Worm (Caenorhabditis elegans) whole organism, young adult: ENCODE results near the gene ZK637.14.
A peak's percentile ranks its signal among the peaks of the same experiment; 100 is the strongest.

Source experiments
- B0035.1 ChIP-seq: sonication (generic microtip); optimal IDR thresholded peaks from 2 replicates; lab custom pipeline; 2016; ENCODE audit warnings: missing genetic modification characterization, mild to moderate bottlenecking, missing compliant biosample characterization, missing genotype, missing genetic modification reagents
- C06A6.2 ChIP-seq: fragments of 200-800 bp; sonication (Bioruptor generic); conservative IDR thresholded peaks from 2 replicates; pipeline ENCODE4 v1.3.6; 2022; ENCODE audit warnings: missing genetic modification characterization, missing compliant biosample characterization
- F22D6.2 ChIP-seq: sonication (generic microtip); optimal IDR thresholded peaks from 2 replicates; lab custom pipeline; 2016; ENCODE audit warnings: mild to moderate bottlenecking, missing genetic modification characterization, missing compliant biosample characterization
- F37B4.10 ChIP-seq: fragments of 200-800 bp; sonication (Bioruptor generic); IDR thresholded peaks from 2 replicates; pipeline ENCODE4 v1.3.6; 2022; ENCODE audit warnings: missing genetic modification characterization, missing compliant biosample characterization
- F55B11.4 ChIP-seq: sonication (generic microtip); optimal IDR thresholded peaks from 2 replicates; lab custom pipeline; 2016; ENCODE audit warnings: missing compliant biosample characterization, missing genetic modification characterization, borderline replicate concordance; ENCODE audit not compliant: insufficient read depth
- F57C9.4 ChIP-seq: sonication (generic microtip); optimal IDR thresholded peaks from 2 replicates; lab custom pipeline; 2017; ENCODE audit warnings: mild to moderate bottlenecking, missing genetic modification characterization, missing compliant biosample characterization
- K11D2.4 ChIP-seq: fragments of 200-800 bp; sonication (Bioruptor generic); IDR thresholded peaks from 2 replicates; pipeline ENCODE4 v1.3.6; 2022; ENCODE audit warnings: missing genetic modification reagents, missing genetic modification characterization, missing compliant biosample characterization
- Y67H2A.10 ChIP-seq: fragments of 200-800 bp; sonication (Bioruptor generic); conservative IDR thresholded peaks from 2 replicates; pipeline ENCODE4 v1.3.6; 2022; ENCODE audit warnings: missing genetic modification reagents, missing genetic modification characterization, missing compliant biosample characterization
- Y95B8A.8 ChIP-seq: fragments of 200-800 bp; sonication (Bioruptor generic); IDR thresholded peaks from 2 replicates; pipeline ENCODE4 v1.3.6; 2022; ENCODE audit warnings: missing genetic modification reagents, missing genetic modification characterization, missing compliant biosample characterization
- ZK185.1 ChIP-seq: sonication (generic microtip); optimal IDR thresholded peaks from 2 replicates; lab custom pipeline; 2016; ENCODE audit warnings: mild to moderate bottlenecking, missing genetic modification characterization, missing compliant biosample characterization; ENCODE audit not compliant: poor library complexity, severe bottlenecking
- aptf-2 ChIP-seq: fragments of 200-800 bp; sonication (Bioruptor generic); conservative IDR thresholded peaks from 2 replicates; pipeline ENCODE4 v1.3.6; 2022; ENCODE audit warnings: missing genetic modification reagents, missing genetic modification characterization, missing compliant biosample characterization
- attf-5 ChIP-seq: fragments of 200-800 bp; sonication (Bioruptor generic); optimal IDR thresholded peaks from 2 replicates; lab custom pipeline; 2018; ENCODE audit warnings: mild to moderate bottlenecking, missing genetic modification characterization, missing compliant biosample characterization
- ceh-27 ChIP-seq: fragments of 200-800 bp; sonication (Bioruptor generic); optimal IDR thresholded peaks from 2 replicates; lab custom pipeline; 2018; ENCODE audit warnings: mild to moderate bottlenecking, missing genetic modification characterization, moderate library complexity, missing compliant biosample characterization
- ceh-40 ChIP-seq: fragments of 200-800 bp; sonication (Bioruptor generic); IDR thresholded peaks from 2 replicates; pipeline ENCODE4 v1.3.6; 2022; ENCODE audit warnings: missing genetic modification characterization, missing compliant biosample characterization
- ceh-79 ChIP-seq: sonication (generic microtip); optimal IDR thresholded peaks from 2 replicates; lab custom pipeline; 2017; ENCODE audit warnings: mild to moderate bottlenecking, missing genetic modification characterization, missing compliant biosample characterization
- dpff-1 ChIP-seq: sonication (generic microtip); optimal IDR thresholded peaks from 2 replicates; lab custom pipeline; 2017; ENCODE audit warnings: mild to moderate bottlenecking, missing genetic modification characterization, missing compliant biosample characterization
- egl-18 ChIP-seq: fragments of 200-800 bp; sonication (Bioruptor generic); IDR thresholded peaks from 2 replicates; pipeline ENCODE4 v1.3.6; 2022; ENCODE audit warnings: missing genetic modification reagents, missing genetic modification characterization, missing compliant biosample characterization
- egl-44 ChIP-seq: fragments of 200-800 bp; sonication (Bioruptor generic); IDR thresholded peaks from 2 replicates; pipeline ENCODE4 v1.3.6; 2022; ENCODE audit warnings: missing genetic modification reagents, missing genetic modification characterization, missing compliant biosample characterization
- egrh-3 ChIP-seq: fragments of 200-800 bp; sonication (Bioruptor generic); IDR thresholded peaks from 2 replicates; pipeline ENCODE4 v1.3.6; 2022; ENCODE audit warnings: missing genetic modification reagents, missing genetic modification characterization, missing compliant biosample characterization
- ekl-4 ChIP-seq: fragments of 200-800 bp; sonication (Bioruptor generic); IDR thresholded peaks from 2 replicates; pipeline ENCODE4 v1.3.6; 2022; ENCODE audit warnings: missing genetic modification reagents, missing genetic modification characterization, missing compliant biosample characterization
- ets-4 ChIP-seq: fragments of 200-800 bp; sonication (Bioruptor generic); optimal IDR thresholded peaks from 2 replicates; lab custom pipeline; 2018; ENCODE audit warnings: mild to moderate bottlenecking, missing genetic modification characterization, missing compliant biosample characterization
- fkh-3 ChIP-seq: sonication (generic microtip); optimal IDR thresholded peaks from 2 replicates; lab custom pipeline; 2016; ENCODE audit warnings: mild to moderate bottlenecking, missing genetic modification characterization, missing compliant biosample characterization
- hlh-12 ChIP-seq: sonication (generic microtip); optimal IDR thresholded peaks from 2 replicates; lab custom pipeline; 2016; ENCODE audit warnings: missing genetic modification characterization, missing compliant biosample characterization
- hsf-1 ChIP-seq: fragments of 200-800 bp; sonication (Bioruptor generic); IDR thresholded peaks from 2 replicates; pipeline ENCODE4 v1.3.6; 2022; ENCODE audit warnings: missing genetic modification reagents, missing genetic modification characterization, missing compliant biosample characterization
- lag-1 ChIP-seq: fragments of 200-800 bp; sonication (Bioruptor generic); IDR thresholded peaks from 2 replicates; pipeline ENCODE4 v1.3.6; 2022; ENCODE audit warnings: missing genetic modification reagents, missing genetic modification characterization, missing compliant biosample characterization
- let-607 ChIP-seq, 2 experiments: fragments of 200-800 bp in 1 of 2; sonication (Bioruptor generic) in 1 of 2; sonication (generic microtip) in 1 of 2; optimal IDR thresholded peaks; 2 replicates each; lab custom pipeline; 2016 to 2018; ENCODE audit warnings: mild to moderate bottlenecking in 2 of 2, missing compliant biosample characterization in 2 of 2, missing genetic modification characterization in 2 of 2, moderate library complexity in 2 of 2, missing genotype in 1 of 2
- lin-26 ChIP-seq: fragments of 200-800 bp; sonication (Bioruptor generic); IDR thresholded peaks from 2 replicates; pipeline ENCODE4 v1.3.6; 2022; ENCODE audit warnings: missing genetic modification reagents, missing genetic modification characterization, missing compliant biosample characterization
- lin-54 ChIP-seq: fragments of 200-800 bp; sonication (Bioruptor generic); optimal IDR thresholded peaks from 2 replicates; lab custom pipeline; 2018; ENCODE audit warnings: mild to moderate bottlenecking, missing genetic modification characterization, missing compliant biosample characterization
- madf-10 ChIP-seq: sonication (generic microtip); optimal IDR thresholded peaks from 2 replicates; lab custom pipeline; 2016; ENCODE audit warnings: mild to moderate bottlenecking, missing genetic modification characterization, missing compliant biosample characterization
- mcd-1 ChIP-seq: fragments of 200-800 bp; sonication (Bioruptor generic); IDR thresholded peaks from 2 replicates; pipeline ENCODE4 v1.3.6; 2022; ENCODE audit warnings: missing genetic modification reagents, missing genetic modification characterization, missing compliant biosample characterization
- mel-28 ChIP-seq: sonication (generic microtip); optimal IDR thresholded peaks from 2 replicates; lab custom pipeline; 2016; ENCODE audit warnings: borderline replicate concordance, mild to moderate bottlenecking, missing genetic modification characterization, missing compliant biosample characterization
- mxl-1 ChIP-seq: sonication (generic microtip); optimal IDR thresholded peaks from 2 replicates; lab custom pipeline; 2016; ENCODE audit warnings: missing genetic modification characterization, missing compliant biosample characterization
- nhr-120 ChIP-seq: fragments of 200-800 bp; sonication (Bioruptor generic); IDR thresholded peaks from 2 replicates; pipeline ENCODE4 v1.3.6; 2022; ENCODE audit warnings: missing genetic modification characterization, missing compliant biosample characterization
- nhr-179 ChIP-seq: sonication (generic microtip); optimal IDR thresholded peaks from 2 replicates; lab custom pipeline; 2016; ENCODE audit warnings: mild to moderate bottlenecking, missing genetic modification characterization, missing compliant biosample characterization
- nhr-27 ChIP-seq: fragments of 200-800 bp; sonication (Bioruptor generic); optimal IDR thresholded peaks from 2 replicates; lab custom pipeline; 2018; ENCODE audit warnings: mild to moderate bottlenecking, missing genetic modification characterization, moderate library complexity, missing compliant biosample characterization
- pbrm-1 ChIP-seq: fragments of 200-800 bp; sonication (Bioruptor generic); IDR thresholded peaks from 2 replicates; pipeline ENCODE4 v1.3.6; 2022; ENCODE audit warnings: missing genetic modification reagents, missing genetic modification characterization, missing compliant biosample characterization
- rcor-1 ChIP-seq: fragments of 200-800 bp; sonication (Bioruptor generic); IDR thresholded peaks from 2 replicates; pipeline ENCODE4 v1.3.6; 2022; ENCODE audit warnings: missing genetic modification reagents, missing genetic modification characterization, missing compliant biosample characterization
- rpc-1 ChIP-seq, 2 experiments: fragments of 150-350 bp in 1 of 2; sonication (generic microtip) in 1 of 2; optimal IDR thresholded peaks; 2 replicates each; lab custom pipeline; 2014 to 2018; ENCODE audit warnings: missing biosample characterization in 1 of 2, missing genetic modification characterization in 1 of 2, missing genetic modification reagents in 1 of 2, missing genotype in 1 of 2
- sea-2 ChIP-seq: fragments of 200-800 bp; sonication (Bioruptor generic); IDR thresholded peaks from 2 replicates; pipeline ENCODE4 v1.3.6; 2022; ENCODE audit warnings: missing genetic modification characterization, missing compliant biosample characterization
- snpc-4 ChIP-seq, 5 experiments: fragments of 150-350 bp in 1 of 5; sonication (generic microtip) in 4 of 5; optimal IDR thresholded peaks; 2 replicates each; lab custom pipeline; 2014 to 2018; ENCODE audit warnings: missing genetic modification characterization in 5 of 5, missing biosample characterization in 3 of 5, antibody characterized with exemption in 2 of 5, mild to moderate bottlenecking in 2 of 5, missing compliant biosample characterization in 2 of 5, missing genotype in 2 of 5, moderate library complexity in 2 of 5, missing genetic modification reagents in 1 of 5
- tbp1 ChIP-seq: fragments of 200-800 bp; sonication (Bioruptor generic); optimal IDR thresholded peaks from 2 replicates; lab custom pipeline; 2018; ENCODE audit warnings: mild to moderate bottlenecking, missing genetic modification characterization, missing compliant biosample characterization
- tbx-9 ChIP-seq: sonication (generic microtip); optimal IDR thresholded peaks from 2 replicates; lab custom pipeline; 2016; ENCODE audit warnings: borderline replicate concordance, missing genetic modification characterization, inconsistent platforms, missing compliant biosample characterization
- unc-62 ChIP-seq: fragments of 150-350 bp; optimal IDR thresholded peaks from 2 replicates; lab custom pipeline; 2014; ENCODE audit warnings: missing biosample characterization, missing genetic modification reagents, missing genetic modification characterization
- zfh-2 ChIP-seq: fragments of 200-800 bp; sonication (Bioruptor generic); conservative IDR thresholded peaks from 2 replicates; pipeline ENCODE4 v1.3.6; 2022; ENCODE audit warnings: missing genetic modification reagents, missing genetic modification characterization, missing compliant biosample characterization
- zim-3 ChIP-seq: sonication (generic microtip); optimal IDR thresholded peaks from 2 replicates; lab custom pipeline; 2017; ENCODE audit warnings: mild to moderate bottlenecking, missing genetic modification characterization, moderate library complexity, missing compliant biosample characterization
- ztf-22 ChIP-seq: fragments of 200-800 bp; sonication (Bioruptor generic); optimal IDR thresholded peaks from 2 replicates; lab custom pipeline; 2018; ENCODE audit warnings: mild to moderate bottlenecking, missing genetic modification characterization, moderate library complexity, missing compliant biosample characterization
- ztf-3 ChIP-seq: fragments of 200-800 bp; sonication (Bioruptor generic); optimal IDR thresholded peaks from 2 replicates; lab custom pipeline; 2018; ENCODE audit warnings: mild to moderate bottlenecking, missing genetic modification characterization, missing compliant biosample characterization

ZK637.14 gene

DNA sequence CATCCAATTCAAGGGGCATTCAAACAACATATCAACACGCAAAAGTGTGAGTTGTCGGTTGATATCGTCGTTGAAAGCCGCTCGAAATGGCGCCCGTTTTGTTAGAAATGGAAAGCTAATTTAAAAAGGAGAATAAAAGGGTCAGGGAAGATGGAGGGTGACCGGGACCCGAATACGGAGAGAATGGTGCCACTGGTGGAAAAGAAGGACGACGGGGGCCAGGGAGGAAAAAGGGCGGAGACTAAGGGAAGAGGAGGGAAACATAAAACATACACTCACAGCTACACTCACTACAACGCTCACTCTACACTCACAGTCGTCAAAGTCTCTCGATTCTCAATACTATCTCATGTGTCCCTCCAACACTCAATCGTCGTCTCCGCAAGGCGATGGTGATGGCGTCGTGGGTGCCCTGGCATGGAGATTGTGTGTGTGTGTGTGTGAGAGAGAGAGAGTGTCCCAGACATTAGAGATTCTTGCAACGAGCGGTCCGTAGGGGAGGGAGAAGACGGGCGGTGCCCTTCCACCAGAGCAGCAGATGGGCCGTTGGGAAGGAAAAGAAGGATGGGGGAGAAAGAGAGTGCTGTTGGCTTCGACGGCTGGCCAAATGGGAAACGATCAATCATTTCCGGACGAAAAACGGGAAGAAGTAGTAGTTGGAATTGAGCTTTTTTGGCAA lies 14.8 kb downstream of the ZK637.14 start (continued):
- no peak for TF ChIP-seq rpc-1 (optimal IDR thresholded peaks at IDR 0.05; lab: Kevin White, UChicago)
- no peak for TF ChIP-seq rpc-1 (tag; optimal IDR thresholded peaks at IDR 0.05; lab: Kevin White, UChicago)
- peak; percentile 52 for TF ChIP-seq mcd-1 (GFP tag; lab: Robert Waterston, UW)
- no peak for TF ChIP-seq Y67H2A.10 (GFP tag; lab: Robert Waterston, UW)
- 0 out of 2 replicates have a peak, but pooled peaks have one; percentile 37 for TF ChIP-seq aptf-2 (GFP tag; lab: Robert Waterston, UW)
- no peak for TF ChIP-seq hlh-12 (tag; lab: Kevin White, UChicago)
- TF ChIP-seq nhr-179 (tag; lab: Kevin White, UChicago) = no peak
- no peak for TF ChIP-seq ztf-22
- peak; percentile 81 for TF ChIP-seq ceh-27
- TF ChIP-seq lin-26 (GFP tag; lab: Robert Waterston, UW) = no peak
- TF ChIP-seq egl-44 = no peak
- peak; percentile 32 for TF ChIP-seq madf-10 (tag; lab: Kevin White, UChicago)
- 0 out of 2 replicates have a peak, but pooled peaks have one; percentile 23 for TF ChIP-seq K11D2.4 (GFP tag; lab: Robert Waterston, UW)
- no peak for TF ChIP-seq rcor-1 (GFP tag; lab: Robert Waterston, UW)
- TF ChIP-seq F57C9.4 (tag; lab: Kevin White, UChicago) = no peak
- TF ChIP-seq mel-28 = no peak
- TF ChIP-seq C06A6.2 = 0 out of 2 replicates have a peak, but pooled peaks have one; percentile 30
- TF ChIP-seq sea-2 = no peak
- TF ChIP-seq Y95B8A.8 (GFP tag; lab: Robert Waterston, UW) = no peak
- TF ChIP-seq ztf-3 (GFP tag; lab: Kevin White, UChicago) = no peak
- TF ChIP-seq tbx-9 = no peak
- no peak for TF ChIP-seq ceh-79
- TF ChIP-seq zim-3 (tag; lab: Kevin White, UChicago) = no peak
- TF ChIP-seq mxl-1 (tag; lab: Kevin White, UChicago) = no peak
- TF ChIP-seq ekl-4 = peak; percentile 59; the same call in 1 of the 2 replicates
- TF ChIP-seq nhr-27 (tag; lab: Kevin White, UChicago) = no peak
- no peak for TF ChIP-seq nhr-120 (GFP tag; lab: Robert Waterston, UW)
- TF ChIP-seq egrh-3 (GFP tag; lab: Robert Waterston, UW) = peak; percentile 68
- TF ChIP-seq fkh-3 (tag; lab: Kevin White, UChicago) = no peak
- TF ChIP-seq let-607 (tag; optimal IDR thresholded peaks at IDR 0.05; lab: Kevin White, UChicago) = no peak
- no peak for TF ChIP-seq ets-4
- no peak for TF ChIP-seq F22D6.2 (tag; lab: Kevin White, UChicago)
- TF ChIP-seq pbrm-1 (GFP tag; lab: Robert Waterston, UW) = 0 out of 2 replicates have a peak, but pooled peaks have one; percentile 33
- no peak for TF ChIP-seq egl-18 (GFP tag; lab: Robert Waterston, UW)
- TF ChIP-seq attf-5 (GFP tag; lab: Kevin White, UChicago) = peak; percentile 53
- TF ChIP-seq lin-54 = peak; percentile 34
- TF ChIP-seq hsf-1 (GFP tag; lab: Robert Waterston, UW) = no peak
- no peak for TF ChIP-seq F55B11.4
- no peak for TF ChIP-seq F37B4.10
- TF ChIP-seq tbp1 (GFP tag; lab: Kevin White, UChicago) = peak; percentile 8
- TF ChIP-seq snpc-4 (GFP tag; optimal IDR thresholded peaks at IDR 0.05; lab: Kevin White, UChicago) = peak; percentile 28
- peak in 1 of 4 experiments; percentile 35 for TF ChIP-seq snpc-4 (tag; optimal IDR thresholded peaks at IDR 0.05; lab: Kevin White, UChicago)
- no peak for TF ChIP-seq unc-62 (GFP tag; lab: Kevin White, UChicago)
- no peak for TF ChIP-seq lag-1 (GFP tag; lab: Robert Waterston, UW)
- no peak for TF ChIP-seq ceh-40 (GFP tag; lab: Robert Waterston, UW)
- TF ChIP-seq B0035.1 (tag; lab: Kevin White, UChicago) = no peak
- peak; percentile 94 for TF ChIP-seq zfh-2 (GFP tag; lab: Robert Waterston, UW)
- TF ChIP-seq dpff-1 (tag; lab: Kevin White, UChicago) = no peak
- peak; percentile 68 for TF ChIP-seq ZK185.1 (tag; lab: Kevin White, UChicago)
